Fruit fly (Drosophila melanogaster) whole organism, embryonic: ENCODE measurements around the gene CG13313.

ENCODE experiments used
- Atf-2 ChIP-seq: fragments of 200-800 bp; sonication (Bioruptor generic); optimal IDR thresholded peaks from 2 replicates; lab custom pipeline; 2016; ENCODE audit warnings: missing biosample characterization, missing genetic modification characterization
- Blimp-1 ChIP-seq: fragments of 200-800 bp; sonication (Bioruptor generic); optimal IDR thresholded peaks from 3 replicates; lab custom pipeline; 2018; ENCODE audit warnings: missing biosample characterization, missing genetic modification characterization, mild to moderate bottlenecking, moderate library complexity, missing genetic modification reagents
- Bteb2 ChIP-seq: fragments of 200-800 bp; sonication (Bioruptor generic); optimal IDR thresholded peaks from 2 replicates; lab custom pipeline; 2016; ENCODE audit warnings: missing biosample characterization, missing genetic modification characterization
- CG12071 ChIP-seq: fragments of 200-800 bp; sonication (Bioruptor generic); optimal IDR thresholded peaks from 3 replicates; lab custom pipeline; 2018; ENCODE audit warnings: missing biosample characterization, mild to moderate bottlenecking, missing genetic modification characterization
- CG12659 ChIP-seq: fragments of 200-800 bp; sonication (Bioruptor generic); optimal IDR thresholded peaks from 3 replicates; lab custom pipeline; 2017; ENCODE audit warnings: mild to moderate bottlenecking, missing biosample characterization, missing genetic modification reagents, missing genetic modification characterization
- CG12769 ChIP-seq: fragments of 200-800 bp; sonication (Bioruptor generic); optimal IDR thresholded peaks from 2 replicates; lab custom pipeline; 2019; ENCODE audit warnings: missing biosample characterization, mild to moderate bottlenecking, missing genetic modification characterization, moderate library complexity
- CG13424 ChIP-seq: fragments of 200-800 bp; sonication (Bioruptor generic); optimal IDR thresholded peaks from 2 replicates; lab custom pipeline; 2019; ENCODE audit warnings: missing biosample characterization, mild to moderate bottlenecking, missing genetic modification characterization, moderate library complexity
- CG16779 ChIP-seq: fragments of 200-800 bp; sonication (Bioruptor generic); IDR thresholded peaks from 2 replicates; pipeline ENCODE4 v1.3.6; 2022; ENCODE audit warnings: missing biosample characterization, missing genetic modification characterization
- CG17186 ChIP-seq: fragments of 200-800 bp; sonication (Bioruptor generic); optimal IDR thresholded peaks from 3 replicates; lab custom pipeline; 2017; ENCODE audit warnings: missing biosample characterization, missing genetic modification reagents, missing genetic modification characterization
- CG2712 ChIP-seq: fragments of 200-800 bp; optimal IDR thresholded peaks from 3 replicates; lab custom pipeline; 2019; ENCODE audit warnings: missing biosample characterization, mild to moderate bottlenecking, missing genetic modification characterization, moderate library complexity
- CG33557 ChIP-seq: fragments of 200-800 bp; sonication (Bioruptor generic); optimal IDR thresholded peaks from 2 replicates; lab custom pipeline; 2019; ENCODE audit warnings: missing biosample characterization, mild to moderate bottlenecking, missing genetic modification characterization, moderate library complexity
- CG3995 ChIP-seq: fragments of 200-800 bp; sonication (Bioruptor generic); optimal IDR thresholded peaks from 3 replicates; lab custom pipeline; 2016; ENCODE audit warnings: missing biosample characterization, missing genetic modification characterization
- CG5245 ChIP-seq: fragments of 200-800 bp; sonication (Bioruptor generic); optimal IDR thresholded peaks from 3 replicates; lab custom pipeline; 2016; ENCODE audit warnings: missing biosample characterization, missing genetic modification characterization
- CG6272 ChIP-seq: fragments of 200-800 bp; sonication (Bioruptor generic); IDR thresholded peaks from 2 replicates; pipeline ENCODE4 v1.3.6; 2022; ENCODE audit warnings: missing biosample characterization, missing genetic modification characterization
- CG8388 ChIP-seq: fragments of 200-800 bp; sonication (Bioruptor generic); optimal IDR thresholded peaks from 2 replicates; lab custom pipeline; 2019; ENCODE audit warnings: missing biosample characterization, mild to moderate bottlenecking, missing genetic modification characterization, moderate library complexity
- CG9215 ChIP-seq: fragments of 200-800 bp; sonication (Bioruptor generic); IDR thresholded peaks from 2 replicates; pipeline ENCODE4 v1.3.6; 2022; ENCODE audit warnings: missing biosample characterization, missing genetic modification characterization
- CoRest ChIP-seq: fragments of 200-800 bp; sonication (Bioruptor generic); optimal IDR thresholded peaks from 3 replicates; lab custom pipeline; 2018; ENCODE audit warnings: missing biosample characterization, mild to moderate bottlenecking, missing genetic modification characterization, moderate library complexity
- Dp ChIP-seq: fragments of 200-800 bp; sonication (Bioruptor generic); optimal IDR thresholded peaks from 2 replicates; lab custom pipeline; 2018; ENCODE audit warnings: missing biosample characterization, mild to moderate bottlenecking, missing genetic modification characterization, moderate library complexity
- Elba2 ChIP-seq: fragments of 200-800 bp; sonication (Bioruptor generic); optimal IDR thresholded peaks from 3 replicates; lab custom pipeline; 2016; ENCODE audit warnings: missing biosample characterization, missing genetic modification characterization
- Hr78 ChIP-seq, 2 experiments: fragments of 200-800 bp in 1 of 2; fragments of >200 bp in 1 of 2; sonication (Bioruptor generic) in 1 of 2; optimal IDR thresholded peaks; 2 replicates each; lab custom pipeline; 2017 to 2019; ENCODE audit warnings: missing biosample characterization in 2 of 2, missing genetic modification characterization in 2 of 2, mild to moderate bottlenecking in 1 of 2, moderate library complexity in 1 of 2
- Med ChIP-seq: fragments of 200-800 bp; sonication (Bioruptor generic); peaks from one replicate; lab custom pipeline; 2016; ENCODE audit warnings: missing biosample characterization, missing genetic modification characterization, mild to moderate bottlenecking, inconsistent platforms, moderate library complexity
- NC2α ChIP-seq: fragments of 200-800 bp; sonication (Bioruptor generic); optimal IDR thresholded peaks from 2 replicates; lab custom pipeline; 2016; ENCODE audit warnings: missing biosample characterization, missing genetic modification characterization
- Neu2 ChIP-seq: fragments of 200-800 bp; sonication (Bioruptor generic); optimal IDR thresholded peaks from 3 replicates; lab custom pipeline; 2016; ENCODE audit warnings: missing biosample characterization, missing genetic modification characterization, borderline replicate concordance
- Ptx1 ChIP-seq: fragments of 200-800 bp; sonication (Bioruptor generic); IDR thresholded peaks from 2 replicates; pipeline ENCODE4 v1.3.6; 2022; ENCODE audit warnings: missing biosample characterization, missing genetic modification characterization
- Xbp1 ChIP-seq: fragments of 200-800 bp; sonication (Bioruptor generic); optimal IDR thresholded peaks from 3 replicates; lab custom pipeline; 2016; ENCODE audit warnings: missing biosample characterization, mild to moderate bottlenecking, missing genetic modification characterization
- aop ChIP-seq: fragments of 200-800 bp; sonication (Bioruptor generic); IDR thresholded peaks from 2 replicates; pipeline ENCODE4 v1.3.6; 2022; ENCODE audit warnings: missing biosample characterization, missing genetic modification characterization
- ase ChIP-seq: fragments of 200-800 bp; sonication (Bioruptor generic); IDR thresholded peaks from 3 replicates; pipeline ENCODE4 v1.3.6; 2022; ENCODE audit warnings: missing biosample characterization, missing genetic modification characterization
- bigmax ChIP-seq: fragments of 200-800 bp; sonication (Bioruptor generic); optimal IDR thresholded peaks from 2 replicates; lab custom pipeline; 2018; ENCODE audit warnings: missing biosample characterization, mild to moderate bottlenecking, missing genetic modification characterization
- bowl ChIP-seq: fragments of 200-800 bp; sonication (Bioruptor generic); IDR thresholded peaks from 2 replicates; pipeline ENCODE4 v1.3.6; 2022; ENCODE audit warnings: missing biosample characterization, missing genetic modification characterization
- bsh ChIP-seq, 2 experiments: fragments of 200-800 bp; sonication (Bioruptor generic); optimal IDR thresholded peaks; 2 replicates each; lab custom pipeline; 2017 to 2018; ENCODE audit warnings: mild to moderate bottlenecking in 2 of 2, missing biosample characterization in 2 of 2, missing genetic modification characterization in 2 of 2, moderate library complexity in 1 of 2
- da ChIP-seq: fragments of 200-800 bp; sonication (Bioruptor generic); optimal IDR thresholded peaks from 2 replicates; lab custom pipeline; 2016; ENCODE audit warnings: missing biosample characterization, missing genetic modification characterization
- dysf ChIP-seq: fragments of 200-800 bp; sonication (Bioruptor generic); IDR thresholded peaks from 3 replicates; pipeline ENCODE4 v1.3.6; 2022; ENCODE audit warnings: missing biosample characterization, missing genetic modification characterization
- gce ChIP-seq: fragments of 200-800 bp; sonication (Bioruptor generic); IDR thresholded peaks from 3 replicates; pipeline ENCODE4 v1.3.6; 2022; ENCODE audit warnings: missing biosample characterization, missing genetic modification characterization
- grau ChIP-seq: fragments of 200-800 bp; optimal IDR thresholded peaks from 3 replicates; lab custom pipeline; 2019; ENCODE audit warnings: missing biosample characterization, mild to moderate bottlenecking, missing genetic modification characterization, moderate library complexity
- ind ChIP-seq: fragments of 200-800 bp; sonication (Bioruptor generic); optimal IDR thresholded peaks from 3 replicates; lab custom pipeline; 2016; ENCODE audit warnings: missing biosample characterization, missing genetic modification characterization
- kah ChIP-seq: fragments of 200-800 bp; sonication (Bioruptor generic); optimal IDR thresholded peaks from 2 replicates; lab custom pipeline; 2018; ENCODE audit warnings: missing biosample characterization, mild to moderate bottlenecking, missing genetic modification characterization
- klu ChIP-seq: fragments of 200-800 bp; sonication (Bioruptor generic); IDR thresholded peaks from 2 replicates; pipeline ENCODE4 v1.3.6; 2022; ENCODE audit warnings: missing biosample characterization, missing genetic modification characterization
- mirr ChIP-seq: fragments of 200-800 bp; sonication (Bioruptor generic); optimal IDR thresholded peaks from 3 replicates; lab custom pipeline; 2018; ENCODE audit warnings: missing biosample characterization, mild to moderate bottlenecking, missing genetic modification characterization
- nmo ChIP-seq: fragments of 200-800 bp; sonication (Bioruptor generic); optimal IDR thresholded peaks from 2 replicates; lab custom pipeline; 2018; ENCODE audit warnings: missing biosample characterization, mild to moderate bottlenecking, missing genetic modification characterization, moderate library complexity
- phol ChIP-seq: fragments of 200-800 bp; sonication (Bioruptor generic); optimal IDR thresholded peaks from 3 replicates; lab custom pipeline; 2018; ENCODE audit warnings: missing biosample characterization, mild to moderate bottlenecking, missing genetic modification characterization, moderate library complexity
- pita ChIP-seq: fragments of 200-800 bp; sonication (Bioruptor generic); optimal IDR thresholded peaks from 2 replicates; lab custom pipeline; 2017; ENCODE audit warnings: missing biosample characterization, mild to moderate bottlenecking, missing genetic modification characterization
- prd ChIP-seq, 3 experiments: fragments of >200 bp in 2 of 3; fragments of 200-800 bp in 1 of 3; sonication (Bioruptor generic) in 1 of 3; optimal IDR thresholded peaks in 2 of 3; IDR thresholded peaks in 1 of 3; 2 replicates in 2 of 3; 3 replicates in 1 of 3; pipeline versions ENCODE4 v1.3.6 to Lab custom; 2017 to 2022; ENCODE audit warnings: missing biosample characterization in 1 of 3, missing genetic modification characterization in 1 of 3
- row ChIP-seq: fragments of 200-800 bp; sonication (Bioruptor generic); IDR thresholded peaks from 3 replicates; pipeline ENCODE4 v1.3.6; 2022; ENCODE audit warnings: missing biosample characterization, missing genetic modification characterization
- sens ChIP-seq: fragments of 200-800 bp; sonication (Bioruptor generic); peaks from one replicate; lab custom pipeline; 2016; ENCODE audit warnings: missing biosample characterization, missing genetic modification characterization
- sisA ChIP-seq: fragments of 200-800 bp; sonication (Bioruptor generic); IDR thresholded peaks from 2 replicates; pipeline ENCODE4 v1.3.6; 2022; ENCODE audit warnings: missing biosample characterization, missing genetic modification characterization
- sug ChIP-seq: fragments of 200-800 bp; optimal IDR thresholded peaks from 2 replicates; lab custom pipeline; 2019; ENCODE audit warnings: missing biosample characterization, mild to moderate bottlenecking, missing genetic modification characterization, moderate library complexity
- tna ChIP-seq: fragments of 200-800 bp; sonication (Bioruptor generic); IDR thresholded peaks from 2 replicates; pipeline ENCODE4 v1.3.6; 2022; ENCODE audit warnings: missing biosample characterization, missing genetic modification characterization; ENCODE audit not compliant: partially characterized antibody
- tx ChIP-seq: fragments of 200-800 bp; sonication (Bioruptor generic); optimal IDR thresholded peaks from 2 replicates; lab custom pipeline; 2016; ENCODE audit warnings: missing biosample characterization, missing genetic modification characterization
- unc-4 ChIP-seq: fragments of 200-800 bp; sonication (Bioruptor generic); IDR thresholded peaks from 2 replicates; pipeline ENCODE4 v1.3.6; 2022; ENCODE audit warnings: missing biosample characterization, missing genetic modification characterization; ENCODE audit not compliant: partially characterized antibody
- wor ChIP-seq: fragments of 200-800 bp; sonication (Bioruptor generic); IDR thresholded peaks from 2 replicates; pipeline ENCODE4 v1.3.6; 2022; ENCODE audit warnings: missing biosample characterization, missing genetic modification characterization
- zen ChIP-seq: fragments of 200-800 bp; sonication (Bioruptor generic); optimal IDR thresholded peaks from 3 replicates; lab custom pipeline; 2018; ENCODE audit warnings: missing biosample characterization, mild to moderate bottlenecking, missing genetic modification characterization, moderate library complexity

CG13313 gene

DNA sequence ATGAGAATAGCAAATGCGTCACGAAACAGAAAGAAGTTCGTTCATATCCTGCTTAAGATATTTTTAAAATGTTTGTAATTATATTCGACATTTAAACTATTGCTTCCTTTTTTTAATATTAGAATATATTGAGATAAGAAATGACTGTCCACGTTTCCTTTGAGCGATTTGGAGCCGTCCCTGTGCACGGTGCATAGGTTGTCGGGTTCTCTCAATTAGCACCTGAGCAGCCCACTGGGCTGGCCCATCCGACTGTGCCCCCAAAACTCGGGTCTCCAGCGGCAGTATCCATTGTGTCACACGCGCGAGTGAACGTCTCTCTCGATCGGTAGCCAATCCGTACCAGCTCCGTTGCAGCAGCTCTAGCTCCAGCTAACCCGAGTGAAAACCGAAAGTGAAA, at the start of gene CG13313:
TSS of gene CG13313 (plus strand) at position 301 of the 400 bp plus-strand sequence.
- TF ChIP-seq CG12659 (GFP tag; lab: Kevin White, UChicago): peak; percentile 24
- TF ChIP-seq bigmax (GFP tag; lab: Kevin White, UChicago): no peak
- TF ChIP-seq da (GFP tag; lab: Kevin White, UChicago): no peak
- TF ChIP-seq CG12071 (GFP tag; lab: Kevin White, UChicago): no peak
- TF ChIP-seq CG12769 (tag; lab: Kevin White, UChicago): no peak
- no peak for TF ChIP-seq CG3995 (GFP tag; lab: Kevin White, UChicago)
- TF ChIP-seq nmo (GFP tag; lab: Kevin White, UChicago): peak; percentile 13
- no peak for TF ChIP-seq Ptx1 (GFP tag; lab: Robert Waterston, UW)
- no peak for TF ChIP-seq kah
- TF ChIP-seq sisA: peak; percentile 23; the same call in 1 of the 2 replicates
- peak in 1 of 2 experiments; percentile 8 for TF ChIP-seq bsh (GFP tag; optimal IDR thresholded peaks at IDR 0.05; lab: Kevin White, UChicago)
- no peak for TF ChIP-seq CG5245 (GFP tag; lab: Kevin White, UChicago)
- peak; percentile 28 for TF ChIP-seq Med (GFP tag; lab: Kevin White, UChicago)
- TF ChIP-seq mirr (GFP tag; lab: Kevin White, UChicago): no peak
- no peak for TF ChIP-seq klu (GFP tag; lab: Robert Waterston, UW)
- no peak for TF ChIP-seq Atf-2 (GFP tag; lab: Kevin White, UChicago)
- TF ChIP-seq CoRest (tag; lab: Kevin White, UChicago): peak; percentile 18
- no peak for TF ChIP-seq NC2α (GFP tag; lab: Kevin White, UChicago)
- TF ChIP-seq row (GFP tag; lab: Robert Waterston, UW): peak; percentile 49
- no peak for TF ChIP-seq Xbp1 (GFP tag; lab: Kevin White, UChicago)
- peak in 1 of 2 experiments; percentile 5 for TF ChIP-seq Hr78 (GFP tag; optimal IDR thresholded peaks at IDR 0.05; lab: Kevin White, UChicago)
- TF ChIP-seq CG17186 (GFP tag; lab: Kevin White, UChicago): no peak
- TF ChIP-seq Elba2 (GFP tag; lab: Kevin White, UChicago): no peak
- TF ChIP-seq prd (optimal IDR thresholded peaks at IDR 0.05; lab: Kevin White, UChicago): no peak
- TF ChIP-seq prd (GFP tag; IDR thresholded peaks at IDR 0.05; lab: Robert Waterston, UW): no peak
- no peak for TF ChIP-seq Dp (GFP tag; lab: Kevin White, UChicago)
- no peak for TF ChIP-seq CG33557
- TF ChIP-seq phol (tag; lab: Kevin White, UChicago): peak; percentile 3
- TF ChIP-seq CG9215 (GFP tag; lab: Robert Waterston, UW): 0 out of 2 replicates have a peak, but pooled peaks have one; percentile 14
- no peak for TF ChIP-seq ase (GFP tag; lab: Robert Waterston, UW)
- TF ChIP-seq grau: peak; percentile 31
- TF ChIP-seq Blimp-1 (GFP tag; lab: Kevin White, UChicago): peak; percentile 51
- peak; percentile 7; the same call in 1 of the 3 replicates for TF ChIP-seq dysf (GFP tag; lab: Robert Waterston, UW)
- no peak for TF ChIP-seq wor (GFP tag; lab: Robert Waterston, UW)
- TF ChIP-seq zen (tag; lab: Kevin White, UChicago): no peak
- TF ChIP-seq CG6272 (GFP tag; lab: Robert Waterston, UW): no peak
- peak; percentile 69 for TF ChIP-seq sens
- peak; percentile 27 for TF ChIP-seq CG2712 (tag; lab: Kevin White, UChicago)
- TF ChIP-seq tx (GFP tag; lab: Kevin White, UChicago): no peak
- TF ChIP-seq tna (GFP tag; lab: Robert Waterston, UW): no peak
- no peak for TF ChIP-seq bowl (GFP tag; lab: Robert Waterston, UW)
- no peak for TF ChIP-seq gce (GFP tag; lab: Robert Waterston, UW)
- TF ChIP-seq pita: no peak
- peak; percentile 18 for TF ChIP-seq CG13424 (tag; lab: Kevin White, UChicago)
- no peak for TF ChIP-seq Bteb2 (GFP tag; lab: Kevin White, UChicago)
- no peak for TF ChIP-seq CG8388 (GFP tag; lab: Kevin White, UChicago)
- TF ChIP-seq Neu2 (GFP tag; lab: Kevin White, UChicago): no peak
- TF ChIP-seq CG16779 (GFP tag; lab: Robert Waterston, UW): no peak
- TF ChIP-seq ind (GFP tag; lab: Kevin White, UChicago): no peak
- no peak for TF ChIP-seq sug (tag; lab: Kevin White, UChicago)
- no peak for TF ChIP-seq aop (GFP tag; lab: Robert Waterston, UW)
- no peak for TF ChIP-seq unc-4 (GFP tag; lab: Robert Waterston, UW)
